Worm (Caenorhabditis elegans) whole organism, L4/young adult: Measurements from ENCODE around the gene nhr-288.

Experiments used
- W03F9.2 ChIP-seq: fragments of 150-350 bp; optimal IDR thresholded peaks from 2 replicates; lab custom pipeline; 2014; ENCODE audit warnings: missing biosample characterization, missing genetic modification characterization
- dao-5 ChIP-seq: sonication (generic microtip); optimal IDR thresholded peaks from 2 replicates; lab custom pipeline; 2016; ENCODE audit warnings: missing genotype, missing genetic modification characterization, moderate library complexity, missing compliant biosample characterization
- him-1 ChIP-seq: sonication (generic microtip); optimal IDR thresholded peaks from 2 replicates; lab custom pipeline; 2016; ENCODE audit warnings: missing genotype, missing genetic modification reagents, missing genetic modification characterization, missing compliant biosample characterization

DNA sequence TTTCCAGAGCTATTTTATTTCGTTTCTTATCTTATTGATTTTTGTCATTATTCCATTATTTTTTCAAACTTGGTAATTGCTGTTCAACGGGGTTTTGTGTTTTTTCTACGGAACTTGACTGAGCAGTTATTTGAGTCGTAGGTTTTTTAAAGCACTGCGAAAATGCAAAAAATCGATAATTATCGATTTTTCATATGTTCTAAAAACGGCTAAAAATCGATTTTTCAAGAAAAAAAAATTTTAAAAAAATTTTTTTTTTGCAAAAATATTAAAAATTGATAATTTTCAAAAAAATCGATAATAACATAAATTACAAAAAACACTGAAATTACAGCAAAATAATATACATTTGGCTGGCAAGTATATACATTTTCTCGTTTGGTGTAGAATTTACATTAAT lies 6.9 kb downstream of the nhr-288 start:
- no peak for TF ChIP-seq him-1 (tag; lab: Kevin White, UChicago)
- no peak for TF ChIP-seq dao-5
- TF ChIP-seq W03F9.2: no peak
